Fruit fly (Drosophila melanogaster) whole organism, embryonic: Measurements from ENCODE around the gene asl.
A peak's percentile ranks its signal among the peaks of the same experiment; 100 is the strongest.

Experiments used
- Bdp1 ChIP-seq: fragments of 200-800 bp; sonication (Bioruptor generic); optimal IDR thresholded peaks from 3 replicates; lab custom pipeline; 2016; ENCODE audit warnings: missing biosample characterization, missing genetic modification characterization
- CG11398 ChIP-seq: fragments of 200-800 bp; sonication (Bioruptor generic); optimal IDR thresholded peaks from 2 replicates; lab custom pipeline; 2016; ENCODE audit warnings: missing biosample characterization, missing genetic modification characterization
- CG12236 ChIP-seq: fragments of 200-800 bp; sonication (Bioruptor generic); optimal IDR thresholded peaks from 2 replicates; lab custom pipeline; 2016; ENCODE audit warnings: missing biosample characterization, missing genetic modification characterization
- CG12744 ChIP-seq: fragments of 200-800 bp; sonication (Bioruptor generic); optimal IDR thresholded peaks from 2 replicates; lab custom pipeline; 2016; ENCODE audit warnings: missing biosample characterization, missing genetic modification characterization
- CG14860 ChIP-seq: fragments of 200-800 bp; sonication (Bioruptor generic); IDR thresholded peaks from 3 replicates; pipeline ENCODE4 v1.3.6; 2022; ENCODE audit warnings: missing biosample characterization, missing genetic modification characterization; ENCODE audit not compliant: partially characterized antibody
- CG17328 ChIP-seq: fragments of 200-800 bp; sonication (Bioruptor generic); IDR thresholded peaks from 2 replicates; pipeline ENCODE4 v1.3.6; 2022; ENCODE audit warnings: missing biosample characterization, missing genetic modification characterization
- CG18262 ChIP-seq: fragments of 200-800 bp; optimal IDR thresholded peaks from 3 replicates; lab custom pipeline; 2019; ENCODE audit warnings: missing biosample characterization, mild to moderate bottlenecking, missing genetic modification characterization, moderate library complexity
- CG31224 ChIP-seq: fragments of 200-800 bp; sonication (Bioruptor generic); IDR thresholded peaks from 2 replicates; pipeline ENCODE4 v1.3.6; 2022; ENCODE audit warnings: missing biosample characterization, missing genetic modification characterization
- CG33213 ChIP-seq: fragments of 200-800 bp; sonication (Bioruptor generic); optimal IDR thresholded peaks from 3 replicates; lab custom pipeline; 2016; ENCODE audit warnings: missing biosample characterization, missing genetic modification characterization
- CG3838 ChIP-seq: fragments of 200-800 bp; sonication (Bioruptor generic); optimal IDR thresholded peaks from 3 replicates; lab custom pipeline; 2016; ENCODE audit warnings: missing biosample characterization, missing genetic modification characterization
- CG3847 ChIP-seq: fragments of 200-800 bp; sonication (Bioruptor generic); IDR thresholded peaks from 2 replicates; pipeline ENCODE4 v1.3.6; 2022; ENCODE audit warnings: missing biosample characterization, missing genetic modification characterization
- CG7786 ChIP-seq: fragments of 200-800 bp; sonication (Bioruptor generic); optimal IDR thresholded peaks from 2 replicates; lab custom pipeline; 2016; ENCODE audit warnings: missing biosample characterization, missing genetic modification characterization
- CG8388 ChIP-seq: fragments of 200-800 bp; sonication (Bioruptor generic); optimal IDR thresholded peaks from 2 replicates; lab custom pipeline; 2019; ENCODE audit warnings: missing biosample characterization, mild to moderate bottlenecking, missing genetic modification characterization, moderate library complexity
- CG9932 ChIP-seq: fragments of 200-800 bp; sonication (Bioruptor generic); IDR thresholded peaks from 2 replicates; pipeline ENCODE4 v1.3.6; 2022; ENCODE audit warnings: missing biosample characterization, missing genetic modification characterization
- D19A ChIP-seq: fragments of 200-800 bp; optimal IDR thresholded peaks from 3 replicates; lab custom pipeline; 2019; ENCODE audit warnings: missing biosample characterization, mild to moderate bottlenecking, missing genetic modification characterization, moderate library complexity
- Dfd ChIP-seq, 2 experiments: fragments of >200 bp; optimal IDR thresholded peaks; 2 replicates each; lab custom pipeline; 2017; ENCODE audit warnings: missing biosample characterization in 2 of 2, missing genetic modification characterization in 2 of 2
- Dref ChIP-seq: fragments of 200-800 bp; sonication (Bioruptor generic); IDR thresholded peaks from 2 replicates; pipeline ENCODE4 v1.3.6; 2022; ENCODE audit warnings: missing biosample characterization, missing genetic modification characterization
- Fer1 ChIP-seq: fragments of 200-800 bp; sonication (Bioruptor generic); optimal IDR thresholded peaks from 2 replicates; lab custom pipeline; 2017; ENCODE audit warnings: missing biosample characterization, mild to moderate bottlenecking, missing genetic modification characterization
- GATAe ChIP-seq: fragments of 200-800 bp; sonication (Bioruptor generic); conservative IDR thresholded peaks from 2 replicates; pipeline ENCODE4 v1.3.6; 2022; ENCODE audit warnings: missing biosample characterization, missing genetic modification characterization
- Hr78 ChIP-seq, 2 experiments: fragments of 200-800 bp in 1 of 2; fragments of >200 bp in 1 of 2; sonication (Bioruptor generic) in 1 of 2; optimal IDR thresholded peaks; 2 replicates each; lab custom pipeline; 2017 to 2019; ENCODE audit warnings: missing biosample characterization in 2 of 2, missing genetic modification characterization in 2 of 2, mild to moderate bottlenecking in 1 of 2, moderate library complexity in 1 of 2
- Kr ChIP-seq: fragments of 200-800 bp; sonication (Bioruptor generic); optimal IDR thresholded peaks from 2 replicates; lab custom pipeline; 2017; ENCODE audit warnings: missing biosample characterization, mild to moderate bottlenecking, missing genetic modification characterization
- MBD-R2 ChIP-seq: fragments of 200-800 bp; sonication (Bioruptor generic); IDR thresholded peaks from 2 replicates; pipeline ENCODE4 v1.3.6; 2022; ENCODE audit warnings: missing biosample characterization, missing genetic modification characterization
- Meics ChIP-seq: fragments of 200-800 bp; sonication (Bioruptor generic); optimal IDR thresholded peaks from 2 replicates; lab custom pipeline; 2017; ENCODE audit warnings: missing biosample characterization, mild to moderate bottlenecking, missing genetic modification characterization
- Mes4 ChIP-seq: fragments of 200-800 bp; sonication (Bioruptor generic); optimal IDR thresholded peaks from 2 replicates; lab custom pipeline; 2016; ENCODE audit warnings: missing biosample characterization, missing genetic modification characterization
- NFAT ChIP-seq: fragments of 200-800 bp; sonication (Bioruptor generic); IDR thresholded peaks from 2 replicates; pipeline ENCODE4 v1.3.6; 2022; ENCODE audit warnings: missing biosample characterization, missing genetic modification characterization
- Nf-YA ChIP-seq: fragments of 200-800 bp; sonication (Bioruptor generic); IDR thresholded peaks from 2 replicates; pipeline ENCODE4 v1.3.6; 2022; ENCODE audit warnings: missing biosample characterization, missing genetic modification characterization
- Nf-YB ChIP-seq: fragments of 200-800 bp; sonication (Bioruptor generic); optimal IDR thresholded peaks from 3 replicates; lab custom pipeline; 2019; ENCODE audit warnings: missing biosample characterization, mild to moderate bottlenecking, missing genetic modification characterization, moderate library complexity
- Oli ChIP-seq: fragments of 200-800 bp; sonication (Bioruptor generic); optimal IDR thresholded peaks from 2 replicates; lab custom pipeline; 2018; ENCODE audit warnings: missing biosample characterization, mild to moderate bottlenecking, missing genetic modification characterization, moderate library complexity
- Ptx1 ChIP-seq: fragments of 200-800 bp; sonication (Bioruptor generic); IDR thresholded peaks from 2 replicates; pipeline ENCODE4 v1.3.6; 2022; ENCODE audit warnings: missing biosample characterization, missing genetic modification characterization
- Trl ChIP-seq, 3 experiments: fragments of >200 bp in 2 of 3; fragments of 200-800 bp in 1 of 3; sonication (Bioruptor generic) in 1 of 3; optimal IDR thresholded peaks; 2 replicates in 1 of 3; 3 replicates in 2 of 3; lab custom pipeline; 2016 to 2017; ENCODE audit warnings: missing biosample characterization in 1 of 3, missing genetic modification characterization in 1 of 3
- Usf ChIP-seq: fragments of 200-800 bp; sonication (Bioruptor generic); optimal IDR thresholded peaks from 2 replicates; lab custom pipeline; 2017; ENCODE audit warnings: missing genotype, missing biosample characterization, missing genetic modification characterization
- fd102C ChIP-seq: fragments of 200-800 bp; sonication (Bioruptor generic); optimal IDR thresholded peaks from 2 replicates; lab custom pipeline; 2018; ENCODE audit warnings: missing biosample characterization, mild to moderate bottlenecking, missing genetic modification characterization, moderate library complexity
- fd3F ChIP-seq: fragments of 200-800 bp; sonication (Bioruptor generic); optimal IDR thresholded peaks from 2 replicates; lab custom pipeline; 2018; ENCODE audit warnings: missing biosample characterization, mild to moderate bottlenecking, missing genetic modification characterization, moderate library complexity
- fru ChIP-seq: fragments of >200 bp; optimal IDR thresholded peaks from 2 replicates; lab custom pipeline; 2017
- gcm ChIP-seq: fragments of 200-800 bp; sonication (Bioruptor generic); optimal IDR thresholded peaks from 2 replicates; lab custom pipeline; 2019; ENCODE audit warnings: missing biosample characterization, mild to moderate bottlenecking, missing genetic modification characterization, moderate library complexity
- gt ChIP-seq: fragments of 200-800 bp; sonication (Bioruptor generic); IDR thresholded peaks from 2 replicates; pipeline ENCODE4 v1.3.6; 2022; ENCODE audit warnings: missing biosample characterization, missing genetic modification characterization
- h ChIP-seq: fragments of >200 bp; optimal IDR thresholded peaks from 2 replicates; lab custom pipeline; 2017
- ind ChIP-seq: fragments of 200-800 bp; sonication (Bioruptor generic); optimal IDR thresholded peaks from 3 replicates; lab custom pipeline; 2016; ENCODE audit warnings: missing biosample characterization, missing genetic modification characterization
- kah ChIP-seq: fragments of 200-800 bp; sonication (Bioruptor generic); optimal IDR thresholded peaks from 2 replicates; lab custom pipeline; 2018; ENCODE audit warnings: missing biosample characterization, mild to moderate bottlenecking, missing genetic modification characterization
- knrl ChIP-seq: fragments of 200-800 bp; sonication (Bioruptor generic); IDR thresholded peaks from 3 replicates; pipeline ENCODE4 v1.3.6; 2022; ENCODE audit warnings: missing biosample characterization, missing genetic modification characterization; ENCODE audit not compliant: partially characterized antibody
- lbe ChIP-seq: fragments of 200-800 bp; sonication (Bioruptor generic); optimal IDR thresholded peaks from 2 replicates; lab custom pipeline; 2016; ENCODE audit warnings: missing biosample characterization, mild to moderate bottlenecking, missing genetic modification characterization
- otp ChIP-seq: fragments of 200-800 bp; sonication (Bioruptor generic); IDR thresholded peaks from 3 replicates; pipeline ENCODE4, ENCODE4 v1.3.6; 2022; ENCODE audit warnings: missing biosample characterization, missing genetic modification characterization
- pros ChIP-seq: fragments of 200-800 bp; sonication (Bioruptor generic); optimal IDR thresholded peaks from 3 replicates; lab custom pipeline; 2019; ENCODE audit warnings: missing biosample characterization, mild to moderate bottlenecking, missing genetic modification characterization, moderate library complexity
- pum ChIP-seq: fragments of 200-800 bp; sonication (Bioruptor generic); optimal IDR thresholded peaks from 2 replicates; lab custom pipeline; 2016; ENCODE audit warnings: missing biosample characterization, missing genetic modification characterization
- ro ChIP-seq: fragments of 200-800 bp; sonication (Bioruptor generic); IDR thresholded peaks from 2 replicates; pipeline ENCODE4 v1.3.6; 2022; ENCODE audit warnings: missing biosample characterization, missing genetic modification characterization
- tgo ChIP-seq: fragments of 200-800 bp; sonication (Bioruptor generic); IDR thresholded peaks from 3 replicates; pipeline ENCODE4 v1.3.6; 2022; ENCODE audit warnings: missing biosample characterization, missing genetic modification characterization
- tll ChIP-seq, 2 experiments: fragments of 200-800 bp in 1 of 2; fragments of >200 bp in 1 of 2; sonication (Bioruptor generic) in 1 of 2; optimal IDR thresholded peaks; 2 replicates each; lab custom pipeline; 2017 to 2019; ENCODE audit warnings: missing biosample characterization in 2 of 2, missing genetic modification characterization in 2 of 2, mild to moderate bottlenecking in 1 of 2, moderate library complexity in 1 of 2
- tx ChIP-seq: fragments of 200-800 bp; sonication (Bioruptor generic); optimal IDR thresholded peaks from 2 replicates; lab custom pipeline; 2016; ENCODE audit warnings: missing biosample characterization, missing genetic modification characterization
- vnd ChIP-seq: fragments of 200-800 bp; sonication (Bioruptor generic); IDR thresholded peaks from 3 replicates; pipeline ENCODE4 v1.3.6; 2022; ENCODE audit warnings: missing biosample characterization, missing genetic modification characterization; ENCODE audit not compliant: partially characterized antibody
- yki ChIP-seq: fragments of >200 bp; optimal IDR thresholded peaks from 3 replicates; lab custom pipeline; 2018

Gene asl

DNA sequence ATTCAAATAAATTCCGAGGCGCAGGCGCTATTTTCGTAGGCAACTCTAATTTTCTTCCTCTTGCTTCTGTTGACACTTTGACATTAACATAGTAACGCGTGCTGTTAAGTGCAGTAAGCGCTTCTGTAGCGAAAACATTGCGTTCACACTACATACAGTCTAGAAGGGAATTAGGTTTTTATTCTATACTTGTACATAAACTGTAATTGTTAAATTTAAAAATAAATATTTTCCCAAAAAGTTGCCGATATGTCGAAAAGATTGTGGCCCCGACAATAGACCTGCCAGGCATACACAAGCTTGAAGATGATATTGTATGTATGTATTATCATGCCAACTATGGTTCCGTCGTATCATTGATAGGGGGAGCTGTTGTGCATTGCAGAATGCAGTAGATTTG, at the start of gene asl (continued):
- TF ChIP-seq Hr78 (GFP tag; optimal IDR thresholded peaks at IDR 0.05; lab: Kevin White, UChicago) (peak in 1 of 2 experiments; percentile 65), CG7786 (GFP tag; lab: Kevin White, UChicago) (peak; percentile 22), knrl (GFP tag; lab: Robert Waterston, UW) (peak; percentile 21; the same call in 1 of the 3 replicates), CG33213 (peak; percentile 66), Nf-YB (GFP tag; lab: Kevin White, UChicago) (peak; percentile 33), fd102C (GFP tag; lab: Kevin White, UChicago) (peak; percentile 35), otp (GFP tag; lab: Robert Waterston, UW) (0 out of 3 replicates have a peak, but pooled peaks have one; percentile 33), CG3838 (GFP tag; lab: Kevin White, UChicago) (peak; percentile 14), gt (no peak), Ptx1 (GFP tag; lab: Robert Waterston, UW) (peak; percentile 65), Mes4 (GFP tag; lab: Kevin White, UChicago) (peak; percentile 34), Meics (GFP tag; lab: Kevin White, UChicago) (peak; percentile 62), Oli (tag; lab: Kevin White, UChicago) (peak; percentile 60), D19A (tag; lab: Kevin White, UChicago) (peak; percentile 60), CG8388 (GFP tag; lab: Kevin White, UChicago) (peak; percentile 57), fru (lab: Kevin White, UChicago) (no peak), CG12744 (GFP tag; lab: Kevin White, UChicago) (peak; percentile 32), Bdp1 (peak; percentile 32), lbe (GFP tag; lab: Kevin White, UChicago) (peak; percentile 41), CG9932 (GFP tag; lab: Robert Waterston, UW) (peak; percentile 56), Dref (GFP tag; lab: Robert Waterston, UW) (peak; percentile 31; the same call in 1 of the 2 replicates), kah (GFP tag; lab: Kevin White, UChicago) (no peak), Usf (GFP tag; lab: Kevin White, UChicago) (no peak), ind (GFP tag; lab: Kevin White, UChicago) (no peak), CG18262 (tag; lab: Kevin White, UChicago) (peak; percentile 61), tll (GFP tag; optimal IDR thresholded peaks at IDR 0.05; lab: Kevin White, UChicago) (no peak), MBD-R2 (GFP tag; lab: Robert Waterston, UW) (peak; percentile 86), yki (lab: Kevin White, UChicago) (no peak)
- TF ChIP-seq, all 482 proteins: peak for 288

DNA sequence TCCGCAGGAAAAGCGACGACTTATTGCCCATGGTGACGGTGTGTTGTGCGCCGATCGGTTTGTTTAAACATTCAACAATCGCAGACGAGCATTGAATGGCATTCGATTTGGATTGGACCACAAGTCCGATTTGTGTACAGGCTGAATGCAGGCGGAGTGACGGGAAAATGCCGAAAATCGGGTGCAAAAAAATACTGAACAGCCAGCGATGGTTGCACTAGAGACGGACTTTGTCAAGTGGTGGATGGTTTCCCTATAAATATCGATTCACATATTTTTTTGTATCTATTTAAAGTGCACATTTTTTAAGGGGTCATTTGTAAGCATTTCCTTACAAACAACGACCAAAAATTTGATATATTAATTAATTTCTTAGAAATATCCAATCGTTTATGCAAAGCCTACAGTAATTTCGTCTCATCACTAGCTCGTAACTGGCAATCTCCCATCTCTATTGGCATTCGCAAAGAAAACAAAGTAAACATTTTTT, 48.4 kb upstream of the asl start, which contains the start of the genes elm and MED27:
Gene elm (minus strand): TSS at position 170 of the 490 bp plus-strand sequence.
Gene MED27 (plus strand): TSS at position 448 of the 490 bp plus-strand sequence.
- TF ChIP-seq CG12236 (GFP tag; lab: Kevin White, UChicago) = peak; percentile 60
- TF ChIP-seq Kr = no peak
- TF ChIP-seq GATAe (GFP tag; lab: Robert Waterston, UW) = peak; percentile 81
- TF ChIP-seq gcm (GFP tag; lab: Kevin White, UChicago) = peak; percentile 73
- peak; percentile 87 for TF ChIP-seq ro (GFP tag; lab: Robert Waterston, UW)
- peak; percentile 92 for TF ChIP-seq tx
- no peak for TF ChIP-seq h (lab: Kevin White, UChicago)
- peak; percentile 96 for TF ChIP-seq CG3847 (GFP tag; lab: Robert Waterston, UW)
- peak; percentile 94 for TF ChIP-seq pum (GFP tag; lab: Kevin White, UChicago)
- TF ChIP-seq CG17328 = peak; percentile 82
- peak; percentile 87 for TF ChIP-seq CG31224 (GFP tag; lab: Robert Waterston, UW)
- peak in 1 of 2 experiments; percentile 59 for TF ChIP-seq Dfd (GFP tag; optimal IDR thresholded peaks at IDR 0.05; lab: Kevin White, UChicago)
- TF ChIP-seq Trl (optimal IDR thresholded peaks at IDR 0.05; lab: Kevin White, UChicago) = no peak
- TF ChIP-seq Trl (GFP tag; optimal IDR thresholded peaks at IDR 0.05; lab: Kevin White, UChicago) = peak; percentile 93
- TF ChIP-seq CG11398 = peak; percentile 67
- peak; percentile 94 for TF ChIP-seq tgo (GFP tag; lab: Robert Waterston, UW)
- peak; percentile 16 for TF ChIP-seq pros
- no peak for TF ChIP-seq Hr78 (GFP tag; optimal IDR thresholded peaks at IDR 0.05; lab: Kevin White, UChicago)
- TF ChIP-seq NFAT (GFP tag; lab: Robert Waterston, UW) = peak; percentile 94
- TF ChIP-seq Nf-YA (GFP tag; lab: Robert Waterston, UW) = peak; percentile 81
- peak; percentile 93 for TF ChIP-seq vnd (GFP tag; lab: Robert Waterston, UW)
- TF ChIP-seq Fer1 (GFP tag; lab: Kevin White, UChicago) = peak; percentile 88
- peak; percentile 91 for TF ChIP-seq fd3F (GFP tag; lab: Kevin White, UChicago)
- TF ChIP-seq lbe (GFP tag; lab: Kevin White, UChicago) = peak; percentile 89
- TF ChIP-seq CG14860 (GFP tag; lab: Robert Waterston, UW) = peak; percentile 94
